Fruit fly (Drosophila melanogaster): ENCODE data around the gene MED30.

Gene MED30

dm6 chr3L:619427-620308 lies 34.2 kb downstream of the MED30 start (continued):
- TF ChIP-seq CG11294 (GFP tag; IDR thresholded peaks at IDR 0.05) = no peak
- peak; percentile 56 for TF ChIP-seq CG16779 (tag; optimal IDR thresholded peaks at IDR 0.05)
- TF ChIP-seq esn (GFP tag; optimal IDR thresholded peaks at IDR 0.05) = peak; percentile 94
- TF ChIP-seq Eip78C (GFP tag) = peak; percentile 96
- peak; percentile 81 for TF ChIP-seq CG8632 (GFP tag; optimal IDR thresholded peaks at IDR 0.05)
- peak; percentile 4 for TF ChIP-seq Blimp-1 (GFP tag; optimal IDR thresholded peaks at IDR 0.05)
- TF ChIP-seq cyc (GFP tag; optimal IDR thresholded peaks at IDR 0.05) = peak; percentile 89
- TF ChIP-seq Gug (GFP tag; IDR thresholded peaks at IDR 0.05) = peak; percentile 38
- peak; percentile 76 for TF ChIP-seq CG9139 (GFP tag; optimal IDR thresholded peaks at IDR 0.05)
- peak; percentile 90 for TF ChIP-seq Sox102F (GFP tag; optimal IDR thresholded peaks at IDR 0.05)
- TF ChIP-seq dsx (GFP tag; optimal IDR thresholded peaks at IDR 0.05; ENCODE audit: poor library complexity, severe bottlenecking) = peak; percentile 98
- no peak for TF ChIP-seq Hr38 (GFP tag; optimal IDR thresholded peaks at IDR 0.05)
- peak; percentile 88 for TF ChIP-seq Eip75B (GFP tag; optimal IDR thresholded peaks at IDR 0.05)
- TF ChIP-seq Eip93F (GFP tag; optimal IDR thresholded peaks at IDR 0.05) = peak; percentile 63
- peak; percentile 76 for TF ChIP-seq Sox15 (GFP tag; optimal IDR thresholded peaks at IDR 0.05)
- TF ChIP-seq CG15336 (GFP tag; IDR thresholded peaks at IDR 0.05) = peak; percentile 68
- TF ChIP-seq vri (GFP tag; optimal IDR thresholded peaks at IDR 0.05) = peak; percentile 80
- peak; percentile 85 for TF ChIP-seq Ets96B (tag; optimal IDR thresholded peaks at IDR 0.05)
- peak; percentile 54 for TF ChIP-seq CG4318 (GFP tag; optimal IDR thresholded peaks at IDR 0.05)
- peak; percentile 33 for TF ChIP-seq CG6854 (GFP tag; optimal IDR thresholded peaks at IDR 0.05)
- peak; percentile 87 for TF ChIP-seq CG10631 (GFP tag; optimal IDR thresholded peaks at IDR 0.05)
- TF ChIP-seq CG6808 (GFP tag; optimal IDR thresholded peaks at IDR 0.05) = peak; percentile 74
- peak; percentile 94 for TF ChIP-seq Met (GFP tag; optimal IDR thresholded peaks at IDR 0.05)
- TF ChIP-seq CG6163 (GFP tag; IDR thresholded peaks at IDR 0.05) = peak; percentile 76
- peak; percentile 90 for TF ChIP-seq CG31627 (GFP tag; optimal IDR thresholded peaks at IDR 0.05)
- peak; percentile 77 for TF ChIP-seq CG32006 (GFP tag; optimal IDR thresholded peaks at IDR 0.05)

- TF ChIP-seq CG8319 (GFP tag; optimal IDR thresholded peaks at IDR 0.05) (peak; percentile 56), CG4318 (GFP tag; optimal IDR thresholded peaks at IDR 0.05) (peak; percentile 77), CG31627 (GFP tag; optimal IDR thresholded peaks at IDR 0.05) (peak; percentile 93), acj6 (GFP tag; optimal IDR thresholded peaks at IDR 0.05) (peak; percentile 87), Sox15 (GFP tag; optimal IDR thresholded peaks at IDR 0.05) (peak; percentile 76), CG6854 (GFP tag; optimal IDR thresholded peaks at IDR 0.05) (peak; percentile 67), salr (GFP tag; optimal IDR thresholded peaks at IDR 0.05) (peak; percentile 70 to 90), CG32006 (GFP tag; optimal IDR thresholded peaks at IDR 0.05) (peak; percentile 87), CG11294 (GFP tag; IDR thresholded peaks at IDR 0.05) (no peak), CG15336 (GFP tag; IDR thresholded peaks at IDR 0.05) (peak; percentile 53), CG34406 (GFP tag; optimal IDR thresholded peaks at IDR 0.05) (peak; percentile 75), Smox (GFP tag; optimal IDR thresholded peaks at IDR 0.05) (peak; percentile 92), CG6163 (GFP tag; IDR thresholded peaks at IDR 0.05) (peak; percentile 63; the same call in 2 of the 3 replicates), CG11902 (GFP tag; optimal IDR thresholded peaks at IDR 0.05) (peak; percentile 64), net (GFP tag; optimal IDR thresholded peaks at IDR 0.05) (peak; percentile 76), spab (GFP tag; optimal IDR thresholded peaks at IDR 0.05) (peak; percentile 86), CG3032 (tag; optimal IDR thresholded peaks at IDR 0.05) (peak; percentile 91), pdm3 (GFP tag; optimal IDR thresholded peaks at IDR 0.05) (peak; percentile 81), Hr39 (GFP tag; optimal IDR thresholded peaks at IDR 0.05) (peak; percentile 93), svp (GFP tag) (peak; percentile 98), CG3919 (GFP tag; optimal IDR thresholded peaks at IDR 0.05) (peak; percentile 86), Blimp-1 (GFP tag; optimal IDR thresholded peaks at IDR 0.05) (peak; percentile 81), CG6276 (GFP tag; optimal IDR thresholded peaks at IDR 0.05) (peak; percentile 59), lz (GFP tag; optimal IDR thresholded peaks at IDR 0.05) (peak; percentile 94), Lpt (GFP tag; optimal IDR thresholded peaks at IDR 0.05) (peak; percentile 47), vri (GFP tag; optimal IDR thresholded peaks at IDR 0.05) (peak; percentile 73), Hr38 (GFP tag; optimal IDR thresholded peaks at IDR 0.05) (no peak), CG9139 (GFP tag; optimal IDR thresholded peaks at IDR 0.05) (peak; percentile 60), fd59A (GFP tag; optimal IDR thresholded peaks at IDR 0.05) (peak; percentile 89), Eip75B (GFP tag; optimal IDR thresholded peaks at IDR 0.05) (peak; percentile 90), topi (GFP tag; optimal IDR thresholded peaks at IDR 0.05) (peak; percentile 94)
These were observed 35.3 kb downstream of the MED30 start for dm6 chr3L:618347-619272.

Measured in whole organism, prepupa.